Fruit fly (Drosophila melanogaster) whole organism, embryonic: ENCODE measurements around the gene CG7685.
A peak's percentile ranks its signal among the peaks of the same experiment; 100 is the strongest.

ENCODE experiments used
- Ada2b ChIP-seq: fragments of 200-800 bp; sonication (Bioruptor generic); IDR thresholded peaks from 2 replicates; pipeline ENCODE4 v1.3.6; 2022; ENCODE audit warnings: missing biosample characterization, missing genetic modification characterization
- Bgb ChIP-seq: fragments of 200-800 bp; sonication (Bioruptor generic); IDR thresholded peaks from 2 replicates; pipeline ENCODE4 v1.3.6; 2022; ENCODE audit warnings: missing biosample characterization, missing genetic modification characterization; ENCODE audit not compliant: partially characterized antibody
- CG13894 ChIP-seq: fragments of 200-800 bp; sonication (Bioruptor generic); optimal IDR thresholded peaks from 3 replicates; lab custom pipeline; 2018; ENCODE audit warnings: missing biosample characterization, mild to moderate bottlenecking, missing genetic modification characterization, moderate library complexity
- CG15514 ChIP-seq: fragments of 200-800 bp; sonication (Bioruptor generic); optimal IDR thresholded peaks from 3 replicates; lab custom pipeline; 2017; ENCODE audit warnings: missing biosample characterization, missing genetic modification characterization, mild to moderate bottlenecking, moderate library complexity, missing genetic modification reagents
- CG2678 ChIP-seq: fragments of 200-800 bp; sonication (Bioruptor generic); optimal IDR thresholded peaks from 3 replicates; lab custom pipeline; 2019; ENCODE audit warnings: missing biosample characterization, mild to moderate bottlenecking, missing genetic modification characterization, moderate library complexity
- CG3163 ChIP-seq: fragments of 200-800 bp; sonication (Bioruptor generic); optimal IDR thresholded peaks from 3 replicates; lab custom pipeline; 2016; ENCODE audit warnings: missing biosample characterization, missing genetic modification characterization
- CG33557 ChIP-seq: fragments of 200-800 bp; sonication (Bioruptor generic); optimal IDR thresholded peaks from 2 replicates; lab custom pipeline; 2019; ENCODE audit warnings: missing biosample characterization, mild to moderate bottlenecking, missing genetic modification characterization, moderate library complexity
- CG42726 ChIP-seq: fragments of 200-800 bp; sonication (Bioruptor generic); IDR thresholded peaks from 2 replicates; pipeline ENCODE4 v1.3.6; 2022; ENCODE audit warnings: missing biosample characterization, missing genetic modification characterization; ENCODE audit not compliant: partially characterized antibody
- CG9727 ChIP-seq: fragments of 200-800 bp; sonication (Bioruptor generic); optimal IDR thresholded peaks from 3 replicates; lab custom pipeline; 2017; ENCODE audit warnings: missing biosample characterization, mild to moderate bottlenecking, missing genetic modification characterization
- CG9817 ChIP-seq: fragments of 200-800 bp; sonication (Bioruptor generic); optimal IDR thresholded peaks from 2 replicates; lab custom pipeline; 2018; ENCODE audit warnings: missing biosample characterization, mild to moderate bottlenecking, missing genetic modification characterization, moderate library complexity
- CG9876 ChIP-seq: fragments of 200-800 bp; sonication (Bioruptor generic); optimal IDR thresholded peaks from 2 replicates; lab custom pipeline; 2016; ENCODE audit warnings: missing biosample characterization, missing genetic modification characterization
- CG9932 ChIP-seq: fragments of 200-800 bp; sonication (Bioruptor generic); IDR thresholded peaks from 2 replicates; pipeline ENCODE4 v1.3.6; 2022; ENCODE audit warnings: missing biosample characterization, missing genetic modification characterization
- D19B ChIP-seq: fragments of 200-800 bp; sonication (Bioruptor generic); optimal IDR thresholded peaks from 2 replicates; lab custom pipeline; 2017; ENCODE audit warnings: missing biosample characterization, mild to moderate bottlenecking, missing genetic modification characterization
- Doc3 ChIP-seq: fragments of 200-800 bp; sonication (Bioruptor generic); IDR thresholded peaks from 3 replicates; pipeline ENCODE4 v1.3.6; 2022; ENCODE audit warnings: missing biosample characterization, missing genetic modification characterization; ENCODE audit not compliant: partially characterized antibody
- Ets65A ChIP-seq: fragments of 200-800 bp; sonication (Bioruptor generic); peaks from one replicate; lab custom pipeline; 2016; ENCODE audit warnings: missing biosample characterization, missing genetic modification characterization
- Hsf ChIP-seq: fragments of 200-800 bp; sonication (Bioruptor generic); optimal IDR thresholded peaks from 3 replicates; lab custom pipeline; 2016; ENCODE audit warnings: missing biosample characterization, missing genetic modification characterization
- Mes4 ChIP-seq: fragments of 200-800 bp; sonication (Bioruptor generic); optimal IDR thresholded peaks from 2 replicates; lab custom pipeline; 2016; ENCODE audit warnings: missing biosample characterization, missing genetic modification characterization
- Nf-YA ChIP-seq: fragments of 200-800 bp; sonication (Bioruptor generic); IDR thresholded peaks from 2 replicates; pipeline ENCODE4 v1.3.6; 2022; ENCODE audit warnings: missing biosample characterization, missing genetic modification characterization
- Nf-YB ChIP-seq: fragments of 200-800 bp; sonication (Bioruptor generic); optimal IDR thresholded peaks from 3 replicates; lab custom pipeline; 2019; ENCODE audit warnings: missing biosample characterization, mild to moderate bottlenecking, missing genetic modification characterization, moderate library complexity
- Nf-YC ChIP-seq: fragments of 200-800 bp; optimal IDR thresholded peaks from 3 replicates; lab custom pipeline; 2019; ENCODE audit warnings: missing biosample characterization, mild to moderate bottlenecking, missing genetic modification characterization, moderate library complexity
- Opbp ChIP-seq: fragments of 200-800 bp; sonication (Bioruptor generic); IDR thresholded peaks from 3 replicates; pipeline ENCODE4 v1.3.6; 2022; ENCODE audit warnings: missing biosample characterization, missing genetic modification characterization; ENCODE audit not compliant: partially characterized antibody
- ac ChIP-seq: fragments of 200-800 bp; sonication (Bioruptor generic); optimal IDR thresholded peaks from 3 replicates; lab custom pipeline; 2017; ENCODE audit warnings: missing biosample characterization, mild to moderate bottlenecking, missing genetic modification characterization
- ase ChIP-seq: fragments of 200-800 bp; sonication (Bioruptor generic); IDR thresholded peaks from 3 replicates; pipeline ENCODE4 v1.3.6; 2022; ENCODE audit warnings: missing biosample characterization, missing genetic modification characterization
- bigmax ChIP-seq: fragments of 200-800 bp; sonication (Bioruptor generic); optimal IDR thresholded peaks from 2 replicates; lab custom pipeline; 2018; ENCODE audit warnings: missing biosample characterization, mild to moderate bottlenecking, missing genetic modification characterization
- btn ChIP-seq: fragments of 200-800 bp; sonication (Bioruptor generic); optimal IDR thresholded peaks from 2 replicates; lab custom pipeline; 2016; ENCODE audit warnings: missing biosample characterization, missing genetic modification characterization
- cg ChIP-seq: fragments of 200-800 bp; sonication (Bioruptor generic); optimal IDR thresholded peaks from 3 replicates; lab custom pipeline; 2019; ENCODE audit warnings: missing biosample characterization, mild to moderate bottlenecking, missing genetic modification characterization, moderate library complexity
- crol ChIP-seq: fragments of 200-800 bp; sonication (Bioruptor generic); IDR thresholded peaks from 2 replicates; pipeline ENCODE4 v1.3.6; 2022; ENCODE audit warnings: missing biosample characterization, missing genetic modification characterization
- dpn ChIP-seq, 2 experiments: fragments of 200-800 bp; sonication (Bioruptor generic); optimal IDR thresholded peaks; 3 replicates each; lab custom pipeline; 2016; ENCODE audit warnings: missing biosample characterization in 2 of 2, missing genetic modification characterization in 2 of 2
- inv ChIP-seq: fragments of 200-800 bp; sonication (Bioruptor generic); IDR thresholded peaks from 2 replicates; pipeline ENCODE4 v1.3.6; 2022; ENCODE audit warnings: missing biosample characterization, missing genetic modification characterization; ENCODE audit not compliant: partially characterized antibody
- ken ChIP-seq: fragments of 200-800 bp; sonication (Bioruptor generic); IDR thresholded peaks from 3 replicates; pipeline ENCODE4 v1.3.6; 2022; ENCODE audit warnings: missing biosample characterization, missing genetic modification characterization
- lov ChIP-seq, 2 experiments: fragments of 200-800 bp in 1 of 2; fragments of >200 bp in 1 of 2; sonication (Bioruptor generic) in 1 of 2; IDR thresholded peaks in 1 of 2; optimal IDR thresholded peaks in 1 of 2; 2 replicates in 1 of 2; 3 replicates in 1 of 2; pipeline versions ENCODE4 v1.3.6 to Lab custom; 2017 to 2022; ENCODE audit warnings: missing biosample characterization in 1 of 2, missing genetic modification characterization in 1 of 2
- phol ChIP-seq: fragments of 200-800 bp; sonication (Bioruptor generic); optimal IDR thresholded peaks from 3 replicates; lab custom pipeline; 2018; ENCODE audit warnings: missing biosample characterization, mild to moderate bottlenecking, missing genetic modification characterization, moderate library complexity
- pros ChIP-seq: fragments of 200-800 bp; sonication (Bioruptor generic); optimal IDR thresholded peaks from 3 replicates; lab custom pipeline; 2019; ENCODE audit warnings: missing biosample characterization, mild to moderate bottlenecking, missing genetic modification characterization, moderate library complexity
- salm ChIP-seq: fragments of 200-800 bp; sonication (Bioruptor generic); optimal IDR thresholded peaks from 2 replicates; lab custom pipeline; 2018; ENCODE audit warnings: missing biosample characterization, mild to moderate bottlenecking, missing genetic modification characterization
- scrt ChIP-seq: fragments of 200-800 bp; sonication (Bioruptor generic); optimal IDR thresholded peaks from 2 replicates; lab custom pipeline; 2018; ENCODE audit warnings: missing biosample characterization, mild to moderate bottlenecking, missing genetic modification characterization, moderate library complexity
- slp2 ChIP-seq: fragments of 200-800 bp; sonication (Bioruptor generic); optimal IDR thresholded peaks from 2 replicates; lab custom pipeline; 2016; ENCODE audit warnings: missing biosample characterization, missing genetic modification characterization
- sob ChIP-seq: fragments of 200-800 bp; sonication (Bioruptor generic); IDR thresholded peaks from 2 replicates; pipeline ENCODE4 v1.3.6; 2022; ENCODE audit warnings: missing biosample characterization, missing genetic modification characterization
- sug ChIP-seq: fragments of 200-800 bp; optimal IDR thresholded peaks from 2 replicates; lab custom pipeline; 2019; ENCODE audit warnings: missing biosample characterization, mild to moderate bottlenecking, missing genetic modification characterization, moderate library complexity
- tna ChIP-seq: fragments of 200-800 bp; sonication (Bioruptor generic); IDR thresholded peaks from 2 replicates; pipeline ENCODE4 v1.3.6; 2022; ENCODE audit warnings: missing biosample characterization, missing genetic modification characterization; ENCODE audit not compliant: partially characterized antibody
- ttk ChIP-seq: fragments of 200-800 bp; sonication (Bioruptor generic); IDR thresholded peaks from 2 replicates; pipeline ENCODE4 v2.1.2; 2022; ENCODE audit warnings: missing biosample characterization, missing genetic modification characterization
- tup ChIP-seq: fragments of 200-800 bp; sonication (Bioruptor generic); optimal IDR thresholded peaks from 2 replicates; lab custom pipeline; 2016; ENCODE audit warnings: missing biosample characterization, mild to moderate bottlenecking, missing genetic modification characterization, moderate library complexity
- zen2 ChIP-seq: fragments of 200-800 bp; sonication (Bioruptor generic); IDR thresholded peaks from 3 replicates; pipeline ENCODE4 v1.3.6; 2022; ENCODE audit warnings: missing biosample characterization, missing genetic modification characterization; ENCODE audit not compliant: partially characterized antibody
- zfh2 ChIP-seq: fragments of 200-800 bp; sonication (Bioruptor generic); optimal IDR thresholded peaks from 2 replicates; lab custom pipeline; 2016; ENCODE audit warnings: missing biosample characterization, missing genetic modification characterization

The CG7685 gene

DNA sequence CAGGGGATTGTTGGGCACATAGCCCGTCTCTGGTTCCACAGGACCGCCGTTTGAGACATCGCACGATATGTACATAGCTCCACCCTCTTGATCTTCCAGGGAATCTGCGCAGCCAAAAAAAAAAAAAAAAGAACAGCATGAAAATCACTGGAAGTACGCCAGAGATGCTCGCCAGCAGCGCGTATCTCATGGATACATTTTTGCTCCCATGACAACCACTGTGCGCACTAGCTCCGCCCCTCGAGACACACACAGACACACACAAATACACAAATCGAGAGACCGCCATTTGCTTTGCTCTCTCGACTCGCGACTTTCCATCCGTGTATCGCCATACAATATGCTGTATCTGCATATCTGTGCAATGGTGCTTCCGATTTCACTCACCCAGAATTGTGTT is 33.4 kb upstream of the CG7685 start (continued):
- TF ChIP-seq ttk (GFP tag; lab: Robert Waterston, UW) (0 out of 2 replicates have a peak, but pooled peaks have one; percentile 41), CG9876 (GFP tag; lab: Kevin White, UChicago) (no peak), Mes4 (GFP tag; lab: Kevin White, UChicago) (no peak), Ada2b (no peak), sob (GFP tag; lab: Robert Waterston, UW) (0 out of 2 replicates have a peak, but pooled peaks have one; percentile 29), sug (tag; lab: Kevin White, UChicago) (no peak), tna (GFP tag; lab: Robert Waterston, UW) (no peak), CG15514 (GFP tag; lab: Kevin White, UChicago) (no peak), Doc3 (no peak), CG33557 (no peak), ase (GFP tag; lab: Robert Waterston, UW) (peak; percentile 49; the same call in 1 of the 3 replicates), slp2 (GFP tag; lab: Kevin White, UChicago) (no peak), scrt (no peak), D19B (GFP tag; lab: Kevin White, UChicago) (no peak), zfh2 (GFP tag; lab: Kevin White, UChicago) (no peak), inv (GFP tag; lab: Robert Waterston, UW) (no peak), phol (tag; lab: Kevin White, UChicago) (peak; percentile 10), CG13894 (tag; lab: Kevin White, UChicago) (no peak), zen2 (no peak), Ets65A (GFP tag; lab: Kevin White, UChicago) (peak; percentile 95), btn (GFP tag; lab: Kevin White, UChicago) (no peak), Nf-YA (GFP tag; lab: Robert Waterston, UW) (0 out of 2 replicates have a peak, but pooled peaks have one; percentile 19), dpn (GFP tag; optimal IDR thresholded peaks at IDR 0.05; lab: Kevin White, UChicago) (peak in 1 of 2 experiments; percentile 23), ken (GFP tag; lab: Robert Waterston, UW) (peak; percentile 55; the same call in 1 of the 3 replicates), Bgb (no peak), lov (optimal IDR thresholded peaks at IDR 0.05; lab: Kevin White, UChicago) (no peak), lov (GFP tag; IDR thresholded peaks at IDR 0.05; lab: Robert Waterston, UW) (0 out of 3 replicates have a peak, but pooled peaks have one; percentile 24), ac (no peak), salm (tag; lab: Kevin White, UChicago) (no peak), Hsf (GFP tag; lab: Kevin White, UChicago) (peak; percentile 14)

DNA sequence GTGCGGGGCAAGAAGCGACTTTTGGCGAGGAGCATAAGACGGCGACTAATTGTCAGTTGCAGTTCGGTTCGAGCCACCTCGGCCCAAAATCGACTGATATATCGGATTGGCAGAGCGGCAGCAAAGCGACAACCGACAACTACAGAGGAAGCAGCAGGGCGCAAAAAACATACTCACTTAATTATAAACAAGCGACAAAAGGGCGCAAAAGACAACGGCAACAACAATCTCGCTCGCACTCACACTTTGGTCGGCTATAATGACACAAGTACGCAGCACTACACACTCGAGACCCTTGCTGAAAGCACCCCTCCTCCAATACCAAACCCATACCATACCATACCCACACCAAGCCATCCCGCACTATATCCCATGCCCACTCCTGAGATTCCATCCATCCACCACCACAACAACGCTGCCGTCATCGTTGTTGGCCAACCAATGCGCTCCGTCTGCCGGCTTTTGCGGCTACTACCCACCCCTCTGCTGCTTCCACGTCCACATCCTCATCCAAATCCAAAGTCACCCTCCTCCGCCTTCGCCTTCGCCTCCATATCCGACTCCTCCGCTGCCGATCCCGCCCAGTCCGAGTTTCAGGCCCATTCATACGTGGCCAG is 31.9 kb upstream of the CG7685 start, which contains the start of gene gl:
Gene gl, minus strand, starts transcription at position 51 of the 617 bp plus-strand sequence.
- TF ChIP-seq Nf-YB (GFP tag; lab: Kevin White, UChicago) (peak; percentile 94), Nf-YC (tag; lab: Kevin White, UChicago) (peak; percentile 95), Ets65A (GFP tag; lab: Kevin White, UChicago) (peak; percentile 56), CG9727 (no peak), bigmax (GFP tag; lab: Kevin White, UChicago) (no peak), CG9932 (no peak), tup (GFP tag; lab: Kevin White, UChicago) (no peak), CG2678 (no peak), pros (peak; percentile 23), CG42726 (0 out of 2 replicates have a peak, but pooled peaks have one; percentile 11), CG9817 (no peak), Opbp (0 out of 3 replicates have a peak, but pooled peaks have one; percentile 8), crol (GFP tag; lab: Robert Waterston, UW) (peak; percentile 60), inv (GFP tag; lab: Robert Waterston, UW) (no peak), CG3163 (GFP tag; lab: Kevin White, UChicago) (no peak), cg (GFP tag; lab: Kevin White, UChicago) (peak; percentile 24)
